Worm (Caenorhabditis elegans) whole organism, L2 larva: Measurements from ENCODE around the gene Y44A6B.3.

ENCODE experiments used
- C34F6.9 ChIP-seq: fragments of 150-350 bp; optimal IDR thresholded peaks from 2 replicates; lab custom pipeline; 2014; ENCODE audit warnings: missing biosample characterization, missing genetic modification characterization
- ZK546.5 ChIP-seq: sonication (generic microtip); optimal IDR thresholded peaks from 2 replicates; lab custom pipeline; 2017; ENCODE audit warnings: missing biosample characterization, missing genetic modification characterization
- ama-1 ChIP-seq: fragments of 150-350 bp; optimal IDR thresholded peaks from 2 replicates; lab custom pipeline; 2018; ENCODE audit warnings: inconsistent platforms
- blmp-1 ChIP-seq: sonication (generic microtip); optimal IDR thresholded peaks from 2 replicates; lab custom pipeline; 2017; ENCODE audit warnings: missing genetic modification characterization, mild to moderate bottlenecking, missing compliant biosample characterization, antibody characterized with exemption, moderate library complexity; ENCODE audit not compliant: insufficient read depth
- ceh-82 ChIP-seq: fragments of 150-350 bp; optimal IDR thresholded peaks from 2 replicates; lab custom pipeline; 2014; ENCODE audit warnings: missing biosample characterization, missing genetic modification characterization
- crh-2 ChIP-seq: sonication (generic microtip); optimal IDR thresholded peaks from 2 replicates; lab custom pipeline; 2017; ENCODE audit warnings: missing biosample characterization, missing genetic modification characterization
- egl-27 ChIP-seq: sonication (generic microtip); optimal IDR thresholded peaks from 3 replicates; lab custom pipeline; 2017; ENCODE audit warnings: missing biosample characterization, missing genetic modification reagents, missing genetic modification characterization
- elt-1 ChIP-seq: fragments of 150-350 bp; optimal IDR thresholded peaks from 2 replicates; lab custom pipeline; 2014; ENCODE audit warnings: missing biosample characterization, missing genetic modification characterization
- elt-3 ChIP-seq: sonication (generic microtip); optimal IDR thresholded peaks from 2 replicates; lab custom pipeline; 2017; ENCODE audit warnings: missing biosample characterization, missing genetic modification characterization
- fos-1 ChIP-seq: fragments of 150-350 bp; optimal IDR thresholded peaks from 2 replicates; lab custom pipeline; 2014; ENCODE audit warnings: missing biosample characterization, missing genetic modification characterization
- lin-13 ChIP-seq: fragments of 150-350 bp; optimal IDR thresholded peaks from 2 replicates; lab custom pipeline; 2014; ENCODE audit warnings: missing biosample characterization, missing genetic modification reagents, missing genetic modification characterization
- lin-39 ChIP-seq: fragments of 150-350 bp; optimal IDR thresholded peaks from 2 replicates; lab custom pipeline; 2014; ENCODE audit warnings: missing biosample characterization, missing genetic modification reagents, missing genetic modification characterization
- lsy-2 ChIP-seq, 2 experiments: fragments of 150-350 bp in 1 of 2; sonication (generic microtip) in 1 of 2; optimal IDR thresholded peaks; 2 replicates each; lab custom pipeline; 2014 to 2017; ENCODE audit warnings: missing biosample characterization in 2 of 2, missing genetic modification characterization in 2 of 2
- mab-5 ChIP-seq: fragments of 150-350 bp; optimal IDR thresholded peaks from 2 replicates; lab custom pipeline; 2014; ENCODE audit warnings: missing biosample characterization, missing genetic modification characterization
- nhr-10 ChIP-seq: sonication (generic microtip); optimal IDR thresholded peaks from 2 replicates; lab custom pipeline; 2017; ENCODE audit warnings: missing biosample characterization, missing genetic modification characterization
- nhr-129 ChIP-seq: fragments of 150-350 bp; optimal IDR thresholded peaks from 2 replicates; lab custom pipeline; 2014; ENCODE audit warnings: missing biosample characterization, missing genetic modification characterization
- nhr-21 ChIP-seq: fragments of 150-350 bp; optimal IDR thresholded peaks from 2 replicates; lab custom pipeline; 2014; ENCODE audit warnings: missing biosample characterization, missing genetic modification characterization
- nhr-23 ChIP-seq: fragments of 150-350 bp; optimal IDR thresholded peaks from 2 replicates; lab custom pipeline; 2014; ENCODE audit warnings: missing biosample characterization, missing genetic modification reagents, missing genetic modification characterization
- nhr-237 ChIP-seq: fragments of 150-350 bp; optimal IDR thresholded peaks from 2 replicates; lab custom pipeline; 2014; ENCODE audit warnings: missing biosample characterization, missing genetic modification characterization
- nhr-25 ChIP-seq: fragments of 150-350 bp; sonication (generic microtip); optimal IDR thresholded peaks from 3 replicates; lab custom pipeline; 2014; ENCODE audit warnings: missing biosample characterization, missing genetic modification characterization
- nhr-6 ChIP-seq: fragments of 150-350 bp; optimal IDR thresholded peaks from 2 replicates; lab custom pipeline; 2014; ENCODE audit warnings: missing biosample characterization, missing genetic modification characterization
- peb-1 ChIP-seq: fragments of 150-350 bp; optimal IDR thresholded peaks from 2 replicates; lab custom pipeline; 2014; ENCODE audit warnings: missing biosample characterization, missing genetic modification characterization
- skn-1 ChIP-seq: sonication (generic microtip); optimal IDR thresholded peaks from 2 replicates; lab custom pipeline; 2017; ENCODE audit warnings: missing biosample characterization, missing genetic modification characterization
- sma-3 ChIP-seq: sonication (generic microtip); optimal IDR thresholded peaks from 2 replicates; lab custom pipeline; 2016; ENCODE audit warnings: missing genetic modification reagents, missing genetic modification characterization, missing compliant biosample characterization
- sma-9 ChIP-seq, 2 experiments: fragments of 150-350 bp in 1 of 2; sonication (generic microtip) in 1 of 2; optimal IDR thresholded peaks; 2 replicates each; lab custom pipeline; 2014 to 2016; ENCODE audit warnings: missing genetic modification characterization in 2 of 2, mild to moderate bottlenecking in 1 of 2, missing biosample characterization in 1 of 2, missing compliant biosample characterization in 1 of 2, missing genetic modification reagents in 1 of 2, moderate library complexity in 1 of 2
- snpc-4 ChIP-seq: fragments of 150-350 bp; optimal IDR thresholded peaks from 2 replicates; lab custom pipeline; 2014; ENCODE audit warnings: missing biosample characterization, missing genetic modification characterization
- unc-55 ChIP-seq: fragments of 150-350 bp; sonication (generic microtip); optimal IDR thresholded peaks from 3 replicates; lab custom pipeline; 2014; ENCODE audit warnings: missing biosample characterization, missing genetic modification reagents, missing genetic modification characterization
- zag-1 ChIP-seq: fragments of 150-350 bp; optimal IDR thresholded peaks from 2 replicates; lab custom pipeline; 2014; ENCODE audit warnings: missing biosample characterization, missing genetic modification characterization
- ztf-11 ChIP-seq: sonication (generic microtip); optimal IDR thresholded peaks from 2 replicates; lab custom pipeline; 2017; ENCODE audit warnings: missing biosample characterization, missing genetic modification characterization
- ztf-4 ChIP-seq: fragments of 150-350 bp; optimal IDR thresholded peaks from 2 replicates; lab custom pipeline; 2014; ENCODE audit warnings: missing biosample characterization, missing genetic modification characterization

Y44A6B.3 gene

ce11 chrV:20680189-20680588 is 41.9 kb upstream of the Y44A6B.3 start:
- TF ChIP-seq ceh-82 (tag; lab: Kevin White, UChicago) (no peak), nhr-25 (tag; lab: Kevin White, UChicago) (no peak), unc-55 (GFP tag; lab: Kevin White, UChicago) (no peak), ztf-11 (tag; lab: Kevin White, UChicago) (no peak), nhr-23 (tag; lab: Kevin White, UChicago) (no peak)

- TF ChIP-seq lin-39 (tag; lab: Kevin White, UChicago) (no peak), lsy-2 (tag; optimal IDR thresholded peaks at IDR 0.05; lab: Kevin White, UChicago) (no peak), sma-9 (GFP tag; optimal IDR thresholded peaks at IDR 0.05; lab: Kevin White, UChicago) (no peak), sma-9 (tag; optimal IDR thresholded peaks at IDR 0.05; lab: Kevin White, UChicago) (no peak), C34F6.9 (tag; lab: Kevin White, UChicago) (no peak), mab-5 (no peak), ZK546.5 (tag; lab: Kevin White, UChicago) (no peak), nhr-237 (no peak), ceh-82 (tag; lab: Kevin White, UChicago) (no peak)
- TF ChIP-seq, all 48 proteins: peak for 0
Measured at ce11 chrV:20670625-20671024, 32.4 kb upstream of the Y44A6B.3 start.

DNA sequence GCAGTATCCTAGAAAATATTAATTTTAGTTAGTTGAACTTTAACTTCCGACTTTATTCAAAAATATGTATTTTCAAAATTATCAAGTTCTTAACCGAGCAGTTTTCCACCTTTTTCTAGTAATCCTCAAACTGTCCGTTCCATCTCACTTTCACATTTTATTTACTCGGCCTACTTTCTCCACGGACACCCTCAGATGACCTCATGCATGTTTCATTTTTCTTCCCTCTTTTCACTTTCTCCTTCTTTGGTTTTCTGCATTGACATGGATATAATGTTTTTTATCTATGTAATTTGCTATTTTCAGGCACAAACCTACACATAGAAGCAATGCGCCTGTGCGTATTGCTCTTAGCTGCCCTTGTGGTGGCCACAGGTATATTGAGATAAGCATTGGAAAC is 28.7 kb upstream of the Y44A6B.3 start, which contains the start of gene mlt-11:
TSS of gene mlt-11 (plus strand) at position 301 of the 400 bp plus-strand sequence.
- no peak for TF ChIP-seq ztf-4 (tag; lab: Kevin White, UChicago)
- peak; percentile 26 for TF ChIP-seq blmp-1 (tag; lab: Kevin White, UChicago)

DNA sequence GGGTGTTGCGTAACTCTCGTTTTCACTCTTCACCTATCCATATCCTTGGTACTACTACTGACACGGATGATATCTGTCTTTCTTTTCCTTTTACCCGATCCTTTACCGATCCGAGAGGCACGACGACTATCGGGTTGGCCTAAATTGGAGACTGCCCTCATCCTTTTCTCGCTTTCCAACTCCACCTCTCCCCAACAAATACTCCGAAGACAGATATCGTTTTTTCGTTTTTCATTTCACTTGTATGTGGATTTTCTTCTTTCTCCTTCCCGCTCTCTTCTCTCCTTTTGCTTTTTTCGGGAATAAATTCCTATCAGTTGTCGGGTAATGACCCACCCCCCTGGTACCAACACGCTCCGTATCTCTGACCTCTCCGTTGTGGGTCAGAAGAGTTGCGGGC is 26.7 kb upstream of the Y44A6B.3 start:
- TF ChIP-seq sma-3, result no peak
- peak; percentile 31 for TF ChIP-seq nhr-21
- no peak for TF ChIP-seq ama-1 (lab: Kevin White, UChicago)
- TF ChIP-seq lin-39 (tag; lab: Kevin White, UChicago), result no peak
- peak; percentile 11 for TF ChIP-seq blmp-1 (tag; lab: Kevin White, UChicago)

ce11 chrV:20663736-20664135 is 25.5 kb upstream of the Y44A6B.3 start:
- TF ChIP-seq egl-27, result no peak
- TF ChIP-seq skn-1 (tag; lab: Kevin White, UChicago), result no peak
- no peak for TF ChIP-seq nhr-21
- no peak for TF ChIP-seq nhr-129
- no peak for TF ChIP-seq blmp-1 (tag; lab: Kevin White, UChicago)
- no peak for TF ChIP-seq elt-3 (tag; lab: Kevin White, UChicago)
- no peak for TF ChIP-seq C34F6.9 (tag; lab: Kevin White, UChicago)
- no peak for TF ChIP-seq sma-3
- TF ChIP-seq nhr-6 (tag; lab: Kevin White, UChicago), result no peak
- TF ChIP-seq zag-1 (tag; lab: Kevin White, UChicago), result no peak
- no peak for TF ChIP-seq snpc-4
- TF ChIP-seq lin-13, result no peak
- no peak for TF ChIP-seq lsy-2 (tag; optimal IDR thresholded peaks at IDR 0.05; lab: Kevin White, UChicago)
- no peak for TF ChIP-seq peb-1 (tag; lab: Kevin White, UChicago)
- no peak for TF ChIP-seq ZK546.5 (tag; lab: Kevin White, UChicago)

ce11 chrV:20662474-20662873 is 24.2 kb upstream of the Y44A6B.3 start:
- TF ChIP-seq nhr-10 (no peak), elt-1 (tag; lab: Kevin White, UChicago) (peak; percentile 32), nhr-6 (tag; lab: Kevin White, UChicago) (no peak), nhr-21 (peak; percentile 12)
- TF ChIP-seq, all 48 proteins: peak for 2

- no peak for TF ChIP-seq nhr-10
- TF ChIP-seq crh-2 (tag; lab: Kevin White, UChicago), result peak; percentile 12
- TF ChIP-seq lin-39 (tag; lab: Kevin White, UChicago), result no peak
- peak; percentile 17 for TF ChIP-seq fos-1 (tag; lab: Kevin White, UChicago)
Measured at ce11 chrV:20660025-20660424, 21.8 kb upstream of the Y44A6B.3 start, which contains the start of gene W01F3.2. W01F3.2 (plus strand) TSS chrV:20660325.
